Worm (Caenorhabditis elegans) whole organism, L4 larva: Measurements from ENCODE around the gene K02E2.8.

Experiments used
- D1046.2 ChIP-seq: fragments of 200-800 bp; sonication (Bioruptor generic); IDR thresholded peaks from 2 replicates; pipeline ENCODE4 v1.3.6; 2022; ENCODE audit warnings: missing genetic modification characterization, missing compliant biosample characterization
- R02D3.7 ChIP-seq: fragments of 150-350 bp; sonication (generic microtip); optimal IDR thresholded peaks from 3 replicates; lab custom pipeline; 2014; ENCODE audit warnings: missing biosample characterization, missing genetic modification characterization
- Y5F2A.4 ChIP-seq: fragments of 200-800 bp; sonication (Bioruptor generic); optimal IDR thresholded peaks from 2 replicates; lab custom pipeline; 2018; ENCODE audit warnings: mild to moderate bottlenecking, missing genetic modification characterization, missing compliant biosample characterization
- ceh-28 ChIP-seq: fragments of 150-350 bp; optimal IDR thresholded peaks from 2 replicates; lab custom pipeline; 2014; ENCODE audit warnings: missing biosample characterization, missing genetic modification reagents, missing genetic modification characterization
- ceh-44 ChIP-seq: fragments of 200-800 bp; sonication (Bioruptor generic); IDR thresholded peaks from 2 replicates; pipeline ENCODE4 v1.3.6; 2022; ENCODE audit warnings: missing genetic modification reagents, missing genetic modification characterization, missing compliant biosample characterization
- egl-43 ChIP-seq: fragments of 200-800 bp; sonication (Bioruptor generic); IDR thresholded peaks from 2 replicates; pipeline ENCODE4 v1.3.6; 2022; ENCODE audit warnings: missing genetic modification reagents, missing genetic modification characterization, missing compliant biosample characterization
- lin-13 ChIP-seq: fragments of 150-350 bp; optimal IDR thresholded peaks from 2 replicates; lab custom pipeline; 2014; ENCODE audit warnings: missing biosample characterization, missing genetic modification reagents, missing genetic modification characterization
- mdl-1 ChIP-seq, 2 experiments: fragments of 150-350 bp in 1 of 2; sonication (generic microtip) in 1 of 2; optimal IDR thresholded peaks; 2 replicates each; lab custom pipeline; 2014 to 2017; ENCODE audit warnings: missing biosample characterization in 2 of 2, missing genetic modification characterization in 2 of 2
- nhr-237 ChIP-seq: sonication (generic microtip); optimal IDR thresholded peaks from 2 replicates; lab custom pipeline; 2017; ENCODE audit warnings: missing biosample characterization, missing genetic modification characterization
- nhr-28 ChIP-seq: fragments of 150-350 bp; optimal IDR thresholded peaks from 2 replicates; lab custom pipeline; 2014; ENCODE audit warnings: missing biosample characterization, missing genetic modification characterization
- pha-4 ChIP-seq, 2 experiments: fragments of 150-350 bp in 1 of 2; fragments of 200-800 bp in 1 of 2; sonication (Bioruptor generic) in 1 of 2; IDR thresholded peaks in 1 of 2; optimal IDR thresholded peaks in 1 of 2; 2 replicates each; pipeline versions ENCODE4 v1.3.6 to Lab custom; 2014 to 2022; ENCODE audit warnings: missing genetic modification characterization in 2 of 2, missing genetic modification reagents in 2 of 2, missing biosample characterization in 1 of 2, missing compliant biosample characterization in 1 of 2
- rbr-2 ChIP-seq: sonication (generic microtip); optimal IDR thresholded peaks from 2 replicates; lab custom pipeline; 2016; ENCODE audit warnings: missing genotype, missing genetic modification characterization, missing compliant biosample characterization
- snpc-4 ChIP-seq: fragments of 150-350 bp; optimal IDR thresholded peaks from 2 replicates; lab custom pipeline; 2014; ENCODE audit warnings: missing biosample characterization, missing genetic modification characterization
- spr-1 ChIP-seq: sonication (generic microtip); optimal IDR thresholded peaks from 2 replicates; lab custom pipeline; 2016; ENCODE audit warnings: mild to moderate bottlenecking, missing genetic modification characterization, missing compliant biosample characterization

DNA sequence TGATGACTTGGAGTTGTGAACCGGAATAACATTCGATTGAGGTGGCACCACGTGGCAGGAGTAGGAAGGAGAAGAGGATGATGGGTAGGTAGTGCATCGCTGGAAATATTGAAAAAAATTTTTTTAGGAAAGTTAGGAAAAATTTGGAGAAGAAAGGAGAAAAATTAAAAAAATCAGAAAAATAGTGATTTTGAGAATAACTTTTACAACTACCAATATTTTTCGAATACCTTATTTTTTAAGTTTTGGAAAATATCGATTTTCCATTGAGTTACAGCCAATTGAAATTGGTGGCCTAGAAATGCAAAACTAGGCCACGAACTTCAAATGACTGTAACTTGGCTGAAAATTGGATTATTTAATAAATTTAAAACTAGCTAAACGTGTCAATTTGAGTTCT, 31.5 kb downstream of the K02E2.8 start, which contains the start of gene Y38H6A.5:
- TF ChIP-seq mdl-1 (tag; optimal IDR thresholded peaks at IDR 0.05; lab: Kevin White, UChicago) = no peak
- TF ChIP-seq snpc-4 (tag; lab: Kevin White, UChicago) = no peak
- no peak for TF ChIP-seq ceh-28 (tag; lab: Kevin White, UChicago)
- no peak for TF ChIP-seq Y5F2A.4 (GFP tag; lab: Kevin White, UChicago)
- no peak for TF ChIP-seq nhr-28 (tag; lab: Kevin White, UChicago)
- no peak for TF ChIP-seq pha-4 (GFP tag; IDR thresholded peaks at IDR 0.05; lab: Robert Waterston, UW)
- no peak for TF ChIP-seq pha-4 (tag; optimal IDR thresholded peaks at IDR 0.05; lab: Kevin White, UChicago)
- no peak for TF ChIP-seq nhr-237
- TF ChIP-seq R02D3.7 (tag; lab: Kevin White, UChicago) = no peak
- TF ChIP-seq lin-13 (GFP tag; lab: Kevin White, UChicago) = no peak
- TF ChIP-seq egl-43 = no peak
- no peak for TF ChIP-seq ceh-44 (GFP tag; lab: Robert Waterston, UW)
- TF ChIP-seq spr-1 = no peak
- TF ChIP-seq rbr-2 (tag; lab: Kevin White, UChicago) = no peak
- TF ChIP-seq D1046.2 = no peak
